Fruit fly (Drosophila melanogaster) whole organism, prepupa: ENCODE results near the gene Dus3.

Experiments used
- CG10631 ChIP-seq: fragments of 200-800 bp; sonication (Bioruptor generic); optimal IDR thresholded peaks from 2 replicates; lab custom pipeline; 2016; ENCODE audit warnings: missing biosample characterization, missing genetic modification characterization
- CG11902 ChIP-seq: fragments of 200-800 bp; sonication (Bioruptor generic); optimal IDR thresholded peaks from 3 replicates; lab custom pipeline; 2016; ENCODE audit warnings: missing biosample characterization, missing genetic modification characterization
- CG15336 ChIP-seq: fragments of 200-800 bp; sonication (Bioruptor generic); IDR thresholded peaks from 2 replicates; pipeline ENCODE4 v1.3.6; 2022; ENCODE audit warnings: missing biosample characterization, missing genetic modification characterization
- CG1621 ChIP-seq: fragments of 200-800 bp; sonication (Bioruptor generic); optimal IDR thresholded peaks from 3 replicates; lab custom pipeline; 2018; ENCODE audit warnings: missing biosample characterization, mild to moderate bottlenecking, missing genetic modification characterization
- CG16779 ChIP-seq: fragments of 200-800 bp; sonication (Bioruptor generic); optimal IDR thresholded peaks from 3 replicates; lab custom pipeline; 2017; ENCODE audit warnings: missing biosample characterization, mild to moderate bottlenecking, missing genetic modification characterization
- CG34406 ChIP-seq: fragments of 200-800 bp; sonication (Bioruptor generic); optimal IDR thresholded peaks from 3 replicates; lab custom pipeline; 2016; ENCODE audit warnings: missing biosample characterization, missing genetic modification characterization
- CG6163 ChIP-seq: fragments of 200-800 bp; sonication (Bioruptor generic); IDR thresholded peaks from 3 replicates; pipeline ENCODE4 v1.3.6; 2022; ENCODE audit warnings: missing biosample characterization, missing genetic modification characterization
- CG6276 ChIP-seq: fragments of 200-800 bp; sonication (Bioruptor generic); optimal IDR thresholded peaks from 2 replicates; lab custom pipeline; 2017; ENCODE audit warnings: missing biosample characterization, mild to moderate bottlenecking, missing genetic modification characterization
- CG6792 ChIP-seq: fragments of 200-800 bp; sonication (Bioruptor generic); optimal IDR thresholded peaks from 3 replicates; lab custom pipeline; 2016; ENCODE audit warnings: missing biosample characterization, missing genetic modification characterization
- CG6808 ChIP-seq: fragments of 200-800 bp; sonication (Bioruptor generic); optimal IDR thresholded peaks from 3 replicates; lab custom pipeline; 2017; ENCODE audit warnings: missing biosample characterization, missing genetic modification characterization, mild to moderate bottlenecking, moderate library complexity, missing genetic modification reagents
- CG6854 ChIP-seq: fragments of 200-800 bp; sonication (Bioruptor generic); optimal IDR thresholded peaks from 2 replicates; lab custom pipeline; 2017; ENCODE audit warnings: missing biosample characterization, mild to moderate bottlenecking, missing genetic modification characterization
- CG8119 ChIP-seq: fragments of 200-800 bp; sonication (Bioruptor generic); IDR thresholded peaks from 3 replicates; pipeline ENCODE4 v1.3.6; 2022; ENCODE audit warnings: missing biosample characterization, missing genetic modification characterization
- CG8632 ChIP-seq: fragments of 200-800 bp; sonication (Bioruptor generic); optimal IDR thresholded peaks from 3 replicates; lab custom pipeline; 2016; ENCODE audit warnings: missing biosample characterization, missing genetic modification characterization
- Eip75B ChIP-seq: fragments of 200-800 bp; sonication (Bioruptor generic); optimal IDR thresholded peaks from 3 replicates; lab custom pipeline; 2016; ENCODE audit warnings: missing biosample characterization, missing genetic modification characterization
- Eip93F ChIP-seq: fragments of 200-800 bp; sonication (Bioruptor generic); optimal IDR thresholded peaks from 2 replicates; lab custom pipeline; 2016; ENCODE audit warnings: missing biosample characterization, mild to moderate bottlenecking, missing genetic modification characterization
- Ets96B ChIP-seq: fragments of 200-800 bp; optimal IDR thresholded peaks from 2 replicates; lab custom pipeline; 2019; ENCODE audit warnings: missing biosample characterization, mild to moderate bottlenecking, missing genetic modification characterization, moderate library complexity
- Hr38 ChIP-seq: sonication (Bioruptor generic); optimal IDR thresholded peaks from 2 replicates; lab custom pipeline; 2016; ENCODE audit warnings: missing biosample characterization, missing genetic modification characterization
- Hr39 ChIP-seq: fragments of 200-800 bp; sonication (Bioruptor generic); optimal IDR thresholded peaks from 2 replicates; lab custom pipeline; 2016; ENCODE audit warnings: missing biosample characterization, missing genetic modification characterization
- Met ChIP-seq: fragments of 200-800 bp; sonication (Bioruptor generic); optimal IDR thresholded peaks from 3 replicates; lab custom pipeline; 2016; ENCODE audit warnings: missing biosample characterization, missing genetic modification characterization
- Sox14 ChIP-seq: fragments of 200-800 bp; sonication (Bioruptor generic); optimal IDR thresholded peaks from 3 replicates; lab custom pipeline; 2016; ENCODE audit warnings: missing biosample characterization, missing genetic modification characterization
- Sox15 ChIP-seq: fragments of 200-800 bp; sonication (Bioruptor generic); optimal IDR thresholded peaks from 3 replicates; lab custom pipeline; 2016; ENCODE audit warnings: missing biosample characterization, missing genetic modification characterization
- cyc ChIP-seq: fragments of 200-800 bp; sonication (Bioruptor generic); optimal IDR thresholded peaks from 3 replicates; lab custom pipeline; 2016; ENCODE audit warnings: missing biosample characterization, missing genetic modification characterization
- dac ChIP-seq: fragments of 200-800 bp; sonication (Bioruptor generic); optimal IDR thresholded peaks from 2 replicates; lab custom pipeline; 2017; ENCODE audit warnings: missing biosample characterization, mild to moderate bottlenecking, missing genetic modification characterization
- dsx ChIP-seq: fragments of 200-800 bp; optimal IDR thresholded peaks from 3 replicates; lab custom pipeline; 2019; ENCODE audit warnings: missing biosample characterization, mild to moderate bottlenecking, missing genetic modification characterization, moderate library complexity; ENCODE audit not compliant: poor library complexity, severe bottlenecking
- esn ChIP-seq: fragments of 200-800 bp; sonication (Bioruptor generic); optimal IDR thresholded peaks from 2 replicates; lab custom pipeline; 2016; ENCODE audit warnings: missing biosample characterization, mild to moderate bottlenecking, missing genetic modification characterization, moderate library complexity
- fd85E ChIP-seq: fragments of 200-800 bp; sonication (Bioruptor generic); optimal IDR thresholded peaks from 3 replicates; lab custom pipeline; 2016; ENCODE audit warnings: missing biosample characterization, missing genetic modification characterization
- net ChIP-seq: fragments of 200-800 bp; sonication (Bioruptor generic); optimal IDR thresholded peaks from 3 replicates; lab custom pipeline; 2016; ENCODE audit warnings: missing biosample characterization, missing genetic modification characterization
- salr ChIP-seq, 2 experiments: fragments of 200-800 bp; sonication (Bioruptor generic); optimal IDR thresholded peaks; 3 replicates each; lab custom pipeline; 2016 to 2018; ENCODE audit warnings: missing biosample characterization in 2 of 2, missing genetic modification characterization in 2 of 2, mild to moderate bottlenecking in 1 of 2
- spab ChIP-seq: fragments of 200-800 bp; sonication (Bioruptor generic); optimal IDR thresholded peaks from 2 replicates; lab custom pipeline; 2017; ENCODE audit warnings: missing biosample characterization, mild to moderate bottlenecking, missing genetic modification characterization, missing genetic modification reagents
- ss ChIP-seq, 2 experiments: fragments of 200-800 bp; sonication (Bioruptor generic); optimal IDR thresholded peaks; 2 replicates in 1 of 2; 3 replicates in 1 of 2; lab custom pipeline; 2017 to 2018; ENCODE audit warnings: mild to moderate bottlenecking in 2 of 2, missing biosample characterization in 2 of 2, missing genetic modification characterization in 2 of 2, moderate library complexity in 1 of 2

The Dus3 gene

dm6 chr2L:19805007-19805406 lies 46.3 kb downstream of the Dus3 start:
- TF ChIP-seq dac (GFP tag; lab: Kevin White, UChicago) (no peak), Hr39 (GFP tag; lab: Kevin White, UChicago) (no peak), CG16779 (no peak), dsx (GFP tag; lab: Kevin White, UChicago) (no peak), esn (GFP tag; lab: Kevin White, UChicago) (no peak), CG6163 (GFP tag; lab: Robert Waterston, UW) (no peak), CG6276 (no peak), spab (no peak), salr (GFP tag; optimal IDR thresholded peaks at IDR 0.05; lab: Kevin White, UChicago) (no peak), Ets96B (tag; lab: Kevin White, UChicago) (no peak), Eip93F (no peak), Sox15 (GFP tag; lab: Kevin White, UChicago) (no peak), CG8119 (GFP tag; lab: Robert Waterston, UW) (no peak), CG10631 (GFP tag; lab: Kevin White, UChicago) (no peak), CG8632 (GFP tag; lab: Kevin White, UChicago) (no peak), fd85E (GFP tag; lab: Kevin White, UChicago) (no peak), CG34406 (GFP tag; lab: Kevin White, UChicago) (no peak), Hr38 (GFP tag; lab: Kevin White, UChicago) (no peak), ss (GFP tag; optimal IDR thresholded peaks at IDR 0.05; lab: Kevin White, UChicago) (no peak), cyc (GFP tag; lab: Kevin White, UChicago) (no peak)
- TF ChIP-seq, all 60 proteins: peak for 0

dm6 chr2L:19809515-19810049 lies 50.9 kb downstream of the Dus3 start:
- no peak for TF ChIP-seq CG1621
- no peak for TF ChIP-seq Eip75B (GFP tag; lab: Kevin White, UChicago)
- no peak for TF ChIP-seq dsx (GFP tag; lab: Kevin White, UChicago)
- TF ChIP-seq CG6276, result no peak
- no peak for TF ChIP-seq CG15336
- TF ChIP-seq Sox15 (GFP tag; lab: Kevin White, UChicago), result no peak
- TF ChIP-seq spab, result no peak
- no peak for TF ChIP-seq Met (GFP tag; lab: Kevin White, UChicago)
- TF ChIP-seq Eip93F, result no peak
- no peak for TF ChIP-seq ss (GFP tag; optimal IDR thresholded peaks at IDR 0.05; lab: Kevin White, UChicago)
- no peak for TF ChIP-seq net (GFP tag; lab: Kevin White, UChicago)
- TF ChIP-seq CG11902 (GFP tag; lab: Kevin White, UChicago), result no peak
- TF ChIP-seq CG6808 (GFP tag; lab: Kevin White, UChicago), result no peak
- TF ChIP-seq Sox14 (GFP tag; lab: Kevin White, UChicago), result no peak
- TF ChIP-seq CG6854 (GFP tag; lab: Kevin White, UChicago), result no peak
- TF ChIP-seq salr (GFP tag; optimal IDR thresholded peaks at IDR 0.05; lab: Kevin White, UChicago), result no peak
- no peak for TF ChIP-seq CG6792 (GFP tag; lab: Kevin White, UChicago)
- TF ChIP-seq CG6163 (GFP tag; lab: Robert Waterston, UW), result no peak
- no peak for TF ChIP-seq CG8119 (GFP tag; lab: Robert Waterston, UW)
